Fruit fly (Drosophila melanogaster): Measurements from ENCODE around the gene Axud1.

Axud1 gene

DNA sequence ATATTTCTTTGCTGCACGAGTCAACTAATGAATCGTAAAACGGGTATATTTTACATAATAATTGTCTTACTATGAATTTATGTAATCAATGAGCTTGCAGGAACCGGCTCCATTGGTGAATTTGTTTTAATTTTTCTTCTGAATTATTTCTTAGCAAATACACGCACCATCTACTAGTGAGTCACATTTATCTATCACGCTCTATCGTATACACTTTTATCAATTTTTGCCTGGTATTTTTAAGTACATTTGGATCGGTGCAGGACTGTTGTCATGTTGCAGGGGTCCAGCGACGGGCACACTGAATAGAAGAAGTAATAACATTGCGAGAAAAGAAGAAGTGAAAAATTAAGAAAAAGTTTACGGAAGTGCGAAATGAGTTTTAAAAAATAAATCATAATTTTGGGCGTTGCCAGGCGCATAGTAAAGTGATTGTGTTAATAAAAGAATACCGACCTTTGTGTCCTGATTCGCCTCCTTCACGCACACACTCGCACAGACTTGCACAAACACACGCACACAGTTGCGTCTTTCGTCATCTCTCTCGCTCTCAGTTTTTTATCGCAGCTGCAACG is at the start of gene Axud1, which contains the start of gene Rab5 (continued):
- TF ChIP-seq dm (GFP tag; optimal IDR thresholded peaks at IDR 0.05): peak; percentile 42
- peak; percentile 42 for TF ChIP-seq CG30020 (tag; optimal IDR thresholded peaks at IDR 0.05)
- 0 out of 2 replicates have a peak, but pooled peaks have one; percentile 12 for TF ChIP-seq Ptx1 (GFP tag; IDR thresholded peaks at IDR 0.05)
- peak; percentile 46 for TF ChIP-seq sd (tag; optimal IDR thresholded peaks at IDR 0.05)
- peak; percentile 74 for TF ChIP-seq Tbp (GFP tag; optimal IDR thresholded peaks at IDR 0.05)
- TF ChIP-seq hbn (GFP tag; IDR thresholded peaks at IDR 0.05; ENCODE audit: partially characterized antibody): no peak
- peak; percentile 4 for TF ChIP-seq sqz (GFP tag; optimal IDR thresholded peaks at IDR 0.05)
- TF ChIP-seq CG8290 (GFP tag; optimal IDR thresholded peaks at IDR 0.05): no peak
- peak in 1 of 2 experiments; percentile 17 for TF ChIP-seq CG8290 (tag; optimal IDR thresholded peaks at IDR 0.05)
- peak; percentile 32 for TF ChIP-seq nom (GFP tag; optimal IDR thresholded peaks at IDR 0.05)
- 0 out of 2 replicates have a peak, but pooled peaks have one; percentile 15 for TF ChIP-seq CG32772 (GFP tag; IDR thresholded peaks at IDR 0.05)
- TF ChIP-seq kay (GFP tag; optimal IDR thresholded peaks at IDR 0.05): peak; percentile 97
- TF ChIP-seq Med (GFP tag): peak; percentile 64
- peak; percentile 38 for TF ChIP-seq Nf-YC (tag; optimal IDR thresholded peaks at IDR 0.05)
- TF ChIP-seq Six4 (GFP tag; optimal IDR thresholded peaks at IDR 0.05): no peak
- no peak for TF ChIP-seq CG4328 (GFP tag; optimal IDR thresholded peaks at IDR 0.05)
- TF ChIP-seq CTCF (GFP tag; optimal IDR thresholded peaks at IDR 0.05): peak; percentile 37
- TF ChIP-seq vvl (GFP tag; IDR thresholded peaks at IDR 0.05): peak; percentile 57
- no peak for TF ChIP-seq salm (tag; optimal IDR thresholded peaks at IDR 0.05)
- TF ChIP-seq Ets65A (GFP tag): peak; percentile 77
- TF ChIP-seq CG11696 (GFP tag; IDR thresholded peaks at IDR 0.05): no peak
- TF ChIP-seq Dp (GFP tag; optimal IDR thresholded peaks at IDR 0.05): peak; percentile 14
- no peak for TF ChIP-seq CHES-1-like (GFP tag; optimal IDR thresholded peaks at IDR 0.05)
- no peak for TF ChIP-seq CrebB (tag; optimal IDR thresholded peaks at IDR 0.05)
- no peak for TF ChIP-seq Scr (GFP tag; IDR thresholded peaks at IDR 0.05; ENCODE audit: partially characterized antibody)
- no peak for TF ChIP-seq pros (GFP tag; optimal IDR thresholded peaks at IDR 0.05)
- peak; percentile 91 for TF ChIP-seq CG15514 (GFP tag; optimal IDR thresholded peaks at IDR 0.05)
- TF ChIP-seq sens (GFP tag): peak; percentile 72
- peak; percentile 25; the same call in 2 of the 3 replicates for TF ChIP-seq row (GFP tag; IDR thresholded peaks at IDR 0.05)
- no peak for TF ChIP-seq CG1832 (GFP tag; optimal IDR thresholded peaks at IDR 0.05)
- peak; percentile 4 for TF ChIP-seq CG7839 (tag; optimal IDR thresholded peaks at IDR 0.05)
- peak; percentile 41 for TF ChIP-seq Dref (GFP tag; IDR thresholded peaks at IDR 0.05)
- TF ChIP-seq CG16863 (GFP tag; optimal IDR thresholded peaks at IDR 0.05): no peak
- peak; percentile 42 for TF ChIP-seq CG33213 (GFP tag; optimal IDR thresholded peaks at IDR 0.05)
- no peak for TF ChIP-seq Atf6 (GFP tag; IDR thresholded peaks at IDR 0.05)
- 0 out of 2 replicates have a peak, but pooled peaks have one; percentile 13 for TF ChIP-seq CG8765 (GFP tag; IDR thresholded peaks at IDR 0.05)
- TF ChIP-seq CG2116 (GFP tag; optimal IDR thresholded peaks at IDR 0.05): peak; percentile 50
- TF ChIP-seq knrl (GFP tag; IDR thresholded peaks at IDR 0.05; ENCODE audit: partially characterized antibody): peak; percentile 60; the same call in 1 of the 3 replicates
- peak; percentile 74 for TF ChIP-seq pita (GFP tag; optimal IDR thresholded peaks at IDR 0.05)
- TF ChIP-seq sob (GFP tag; IDR thresholded peaks at IDR 0.05): peak; percentile 30; the same call in 1 of the 2 replicates
- peak; percentile 61 for TF ChIP-seq CG2712 (tag; optimal IDR thresholded peaks at IDR 0.05)
- peak; percentile 67 for TF ChIP-seq Abd-B (GFP tag; optimal IDR thresholded peaks at IDR 0.05)
- no peak for TF ChIP-seq Dip3 (GFP tag; optimal IDR thresholded peaks at IDR 0.05)
- TF ChIP-seq CG4617 (GFP tag; optimal IDR thresholded peaks at IDR 0.05; ENCODE audit: borderline replicate concordance): peak; percentile 92
- peak; percentile 27 for TF ChIP-seq CG17186 (GFP tag; optimal IDR thresholded peaks at IDR 0.05)
- peak; percentile 59 for TF ChIP-seq Sry-δ (GFP tag; optimal IDR thresholded peaks at IDR 0.05)
- TF ChIP-seq CG15479 (GFP tag; optimal IDR thresholded peaks at IDR 0.05): peak; percentile 94
- peak; percentile 32; the same call in 1 of the 2 replicates for TF ChIP-seq CG10321 (GFP tag; IDR thresholded peaks at IDR 0.05)
- TF ChIP-seq E2f1 (GFP tag; IDR thresholded peaks at IDR 0.05): peak; percentile 21; the same call in 1 of the 2 replicates
- peak; percentile 41 for TF ChIP-seq CG15601 (tag; optimal IDR thresholded peaks at IDR 0.05)
- TF ChIP-seq CG12659 (GFP tag; optimal IDR thresholded peaks at IDR 0.05): peak; percentile 68

Measured in whole organism, embryonic.